Fruit fly (Drosophila melanogaster) whole organism, embryonic: ENCODE results near the gene CG34179.

ENCODE experiments used
- Blimp-1 ChIP-seq: fragments of 200-800 bp; sonication (Bioruptor generic); optimal IDR thresholded peaks from 3 replicates; lab custom pipeline; 2018; ENCODE audit warnings: missing biosample characterization, missing genetic modification characterization, mild to moderate bottlenecking, moderate library complexity, missing genetic modification reagents
- CG10366 ChIP-seq: fragments of 200-800 bp; sonication (Bioruptor generic); IDR thresholded peaks from 2 replicates; pipeline ENCODE4 v1.3.6; 2022; ENCODE audit warnings: missing biosample characterization, missing genetic modification characterization
- CG11398 ChIP-seq: fragments of 200-800 bp; sonication (Bioruptor generic); optimal IDR thresholded peaks from 2 replicates; lab custom pipeline; 2016; ENCODE audit warnings: missing biosample characterization, missing genetic modification characterization
- CG11695 ChIP-seq: fragments of 200-800 bp; sonication (Bioruptor generic); IDR thresholded peaks from 3 replicates; pipeline ENCODE4 v1.3.6; 2022; ENCODE audit warnings: missing biosample characterization, missing genetic modification characterization
- CG12659 ChIP-seq: fragments of 200-800 bp; sonication (Bioruptor generic); optimal IDR thresholded peaks from 3 replicates; lab custom pipeline; 2017; ENCODE audit warnings: mild to moderate bottlenecking, missing biosample characterization, missing genetic modification reagents, missing genetic modification characterization
- CG13894 ChIP-seq: fragments of 200-800 bp; sonication (Bioruptor generic); optimal IDR thresholded peaks from 3 replicates; lab custom pipeline; 2018; ENCODE audit warnings: missing biosample characterization, mild to moderate bottlenecking, missing genetic modification characterization, moderate library complexity
- CG14860 ChIP-seq: fragments of 200-800 bp; sonication (Bioruptor generic); IDR thresholded peaks from 3 replicates; pipeline ENCODE4 v1.3.6; 2022; ENCODE audit warnings: missing biosample characterization, missing genetic modification characterization; ENCODE audit not compliant: partially characterized antibody
- CG17568 ChIP-seq: fragments of 200-800 bp; sonication (Bioruptor generic); optimal IDR thresholded peaks from 2 replicates; lab custom pipeline; 2018; ENCODE audit warnings: missing biosample characterization, mild to moderate bottlenecking, missing genetic modification characterization, moderate library complexity
- CG17612 ChIP-seq: fragments of 200-800 bp; sonication (Bioruptor generic); IDR thresholded peaks from 2 replicates; pipeline ENCODE4 v1.3.6; 2022; ENCODE audit warnings: missing biosample characterization, missing genetic modification characterization
- CG32532 ChIP-seq: fragments of 200-800 bp; sonication (Bioruptor generic); IDR thresholded peaks from 2 replicates; pipeline ENCODE4 v1.3.6; 2022; ENCODE audit warnings: missing biosample characterization, missing genetic modification characterization
- CG3726 ChIP-seq: fragments of 200-800 bp; sonication (Bioruptor generic); IDR thresholded peaks from 3 replicates; pipeline ENCODE4, ENCODE4 v1.3.6; 2022; ENCODE audit warnings: missing biosample characterization, missing genetic modification characterization
- CG7271 ChIP-seq: fragments of 200-800 bp; sonication (Bioruptor generic); optimal IDR thresholded peaks from 2 replicates; lab custom pipeline; 2018; ENCODE audit warnings: missing biosample characterization, mild to moderate bottlenecking, missing genetic modification characterization, moderate library complexity
- CG7556 ChIP-seq: fragments of 200-800 bp; sonication (Bioruptor generic); optimal IDR thresholded peaks from 2 replicates; lab custom pipeline; 2017; ENCODE audit warnings: missing biosample characterization, mild to moderate bottlenecking, missing genetic modification characterization
- CG7786 ChIP-seq: fragments of 200-800 bp; sonication (Bioruptor generic); optimal IDR thresholded peaks from 2 replicates; lab custom pipeline; 2016; ENCODE audit warnings: missing biosample characterization, missing genetic modification characterization
- CG9437 ChIP-seq: fragments of 200-800 bp; sonication (Bioruptor generic); optimal IDR thresholded peaks from 2 replicates; lab custom pipeline; 2018; ENCODE audit warnings: missing biosample characterization, mild to moderate bottlenecking, missing genetic modification characterization
- Camta ChIP-seq: fragments of 200-800 bp; sonication (Bioruptor generic); optimal IDR thresholded peaks from 2 replicates; lab custom pipeline; 2016; ENCODE audit warnings: missing biosample characterization, missing genetic modification characterization
- Dbx ChIP-seq: fragments of 200-800 bp; sonication (Bioruptor generic); IDR thresholded peaks from 3 replicates; pipeline ENCODE4 v1.3.6; 2022; ENCODE audit warnings: missing biosample characterization, missing genetic modification characterization
- ERR ChIP-seq: fragments of 200-800 bp; sonication (Bioruptor generic); optimal IDR thresholded peaks from 2 replicates; lab custom pipeline; 2016; ENCODE audit warnings: missing biosample characterization, missing genetic modification characterization
- H15 ChIP-seq: fragments of 200-800 bp; sonication (Bioruptor generic); IDR thresholded peaks from 3 replicates; pipeline ENCODE4 v1.3.6; 2022; ENCODE audit warnings: missing biosample characterization, missing genetic modification characterization
- HHEX ChIP-seq: fragments of 200-800 bp; sonication (Bioruptor generic); optimal IDR thresholded peaks from 3 replicates; lab custom pipeline; 2017; ENCODE audit warnings: missing biosample characterization, mild to moderate bottlenecking, missing genetic modification characterization, missing genetic modification reagents
- Hr3 ChIP-seq: fragments of 200-800 bp; sonication (Bioruptor generic); optimal IDR thresholded peaks from 3 replicates; lab custom pipeline; 2016; ENCODE audit warnings: missing biosample characterization, missing genetic modification characterization
- Lhr ChIP-seq: fragments of 200-800 bp; sonication (Bioruptor generic); optimal IDR thresholded peaks from 3 replicates; lab custom pipeline; 2017; ENCODE audit warnings: mild to moderate bottlenecking, missing biosample characterization, missing genetic modification reagents, missing genetic modification characterization
- Max ChIP-seq: fragments of 200-800 bp; sonication (Bioruptor generic); optimal IDR thresholded peaks from 2 replicates; lab custom pipeline; 2016; ENCODE audit warnings: missing biosample characterization, mild to moderate bottlenecking, missing genetic modification characterization
- NFAT ChIP-seq: fragments of 200-800 bp; sonication (Bioruptor generic); IDR thresholded peaks from 2 replicates; pipeline ENCODE4 v1.3.6; 2022; ENCODE audit warnings: missing biosample characterization, missing genetic modification characterization
- Spps ChIP-seq: fragments of 200-800 bp; sonication (Bioruptor generic); optimal IDR thresholded peaks from 2 replicates; lab custom pipeline; 2018; ENCODE audit warnings: missing biosample characterization, mild to moderate bottlenecking, missing genetic modification characterization
- Stat92E ChIP-seq, 3 experiments: fragments of >200 bp in 2 of 3; fragments of 200-800 bp in 1 of 3; sonication (Bioruptor generic) in 1 of 3; optimal IDR thresholded peaks; 2 replicates each; lab custom pipeline; 2017 to 2019; ENCODE audit warnings: missing biosample characterization in 3 of 3, missing genetic modification characterization in 3 of 3, mild to moderate bottlenecking in 1 of 3, moderate library complexity in 1 of 3
- TFAM ChIP-seq: fragments of 200-800 bp; sonication (Bioruptor generic); optimal IDR thresholded peaks from 2 replicates; lab custom pipeline; 2017; ENCODE audit warnings: missing biosample characterization, missing genetic modification characterization, inconsistent platforms
- Tbp ChIP-seq: fragments of >200 bp; optimal IDR thresholded peaks from 2 replicates; lab custom pipeline; 2018; ENCODE audit warnings: missing biosample characterization, missing genetic modification characterization
- Xbp1 ChIP-seq: fragments of 200-800 bp; sonication (Bioruptor generic); optimal IDR thresholded peaks from 3 replicates; lab custom pipeline; 2016; ENCODE audit warnings: missing biosample characterization, mild to moderate bottlenecking, missing genetic modification characterization
- abd-A ChIP-seq: fragments of 200-800 bp; sonication (Bioruptor generic); optimal IDR thresholded peaks from 3 replicates; lab custom pipeline; 2019; ENCODE audit warnings: missing biosample characterization, mild to moderate bottlenecking, missing genetic modification characterization, moderate library complexity
- bab2 ChIP-seq: fragments of 200-800 bp; sonication (Bioruptor generic); optimal IDR thresholded peaks from 2 replicates; lab custom pipeline; 2016; ENCODE audit warnings: missing biosample characterization, missing genetic modification characterization
- cato ChIP-seq: fragments of 200-800 bp; sonication (Bioruptor generic); optimal IDR thresholded peaks from 2 replicates; lab custom pipeline; 2016; ENCODE audit warnings: missing biosample characterization, missing genetic modification characterization, borderline replicate concordance
- cg ChIP-seq: fragments of 200-800 bp; sonication (Bioruptor generic); optimal IDR thresholded peaks from 3 replicates; lab custom pipeline; 2019; ENCODE audit warnings: missing biosample characterization, mild to moderate bottlenecking, missing genetic modification characterization, moderate library complexity
- crc ChIP-seq: fragments of 200-800 bp; sonication (Bioruptor generic); optimal IDR thresholded peaks from 2 replicates; lab custom pipeline; 2016; ENCODE audit warnings: missing biosample characterization, missing genetic modification characterization
- dimm ChIP-seq: fragments of 200-800 bp; sonication (Bioruptor generic); IDR thresholded peaks from 2 replicates; pipeline ENCODE4 v1.3.6; 2022; ENCODE audit warnings: missing biosample characterization, missing genetic modification characterization
- eve ChIP-seq, 2 experiments: fragments of >200 bp; optimal IDR thresholded peaks; 2 replicates each; lab custom pipeline; 2017; ENCODE audit warnings: missing biosample characterization in 2 of 2, missing genetic modification characterization in 2 of 2
- exex ChIP-seq: fragments of 200-800 bp; sonication (Bioruptor generic); optimal IDR thresholded peaks from 4 replicates; lab custom pipeline; 2018; ENCODE audit warnings: missing biosample characterization, mild to moderate bottlenecking, missing genetic modification characterization, moderate library complexity
- ftz-f1 ChIP-seq: fragments of 200-800 bp; sonication (Bioruptor generic); optimal IDR thresholded peaks from 2 replicates; lab custom pipeline; 2016; ENCODE audit warnings: missing biosample characterization, missing genetic modification characterization
- grn ChIP-seq: fragments of 200-800 bp; sonication (Bioruptor generic); optimal IDR thresholded peaks from 3 replicates; lab custom pipeline; 2017; ENCODE audit warnings: missing biosample characterization, missing genetic modification characterization
- jing ChIP-seq: fragments of 200-800 bp; sonication (Bioruptor generic); optimal IDR thresholded peaks from 2 replicates; lab custom pipeline; 2018; ENCODE audit warnings: missing biosample characterization, mild to moderate bottlenecking, missing genetic modification characterization
- lmd ChIP-seq: fragments of 200-800 bp; sonication (Bioruptor generic); IDR thresholded peaks from 2 replicates; pipeline ENCODE4 v1.3.6; 2022; ENCODE audit warnings: missing biosample characterization, missing genetic modification characterization
- lov ChIP-seq, 2 experiments: fragments of 200-800 bp in 1 of 2; fragments of >200 bp in 1 of 2; sonication (Bioruptor generic) in 1 of 2; IDR thresholded peaks in 1 of 2; optimal IDR thresholded peaks in 1 of 2; 2 replicates in 1 of 2; 3 replicates in 1 of 2; pipeline versions ENCODE4 v1.3.6 to Lab custom; 2017 to 2022; ENCODE audit warnings: missing biosample characterization in 1 of 2, missing genetic modification characterization in 1 of 2
- mld ChIP-seq: fragments of 200-800 bp; sonication (Bioruptor generic); IDR thresholded peaks from 3 replicates; pipeline ENCODE4 v1.3.6; 2022; ENCODE audit warnings: missing biosample characterization, missing genetic modification characterization; ENCODE audit not compliant: partially characterized antibody
- otp ChIP-seq: fragments of 200-800 bp; sonication (Bioruptor generic); IDR thresholded peaks from 3 replicates; pipeline ENCODE4, ENCODE4 v1.3.6; 2022; ENCODE audit warnings: missing biosample characterization, missing genetic modification characterization
- peb ChIP-seq: fragments of 200-800 bp; sonication (Bioruptor generic); IDR thresholded peaks from 2 replicates; pipeline ENCODE4 v1.3.6; 2022; ENCODE audit warnings: missing biosample characterization, missing genetic modification characterization
- sr ChIP-seq: fragments of 200-800 bp; sonication (Bioruptor generic); IDR thresholded peaks from 3 replicates; pipeline ENCODE4 v1.3.6; 2022; ENCODE audit warnings: missing biosample characterization, missing genetic modification characterization
- twi ChIP-seq: fragments of 200-800 bp; optimal IDR thresholded peaks from 2 replicates; lab custom pipeline; 2019; ENCODE audit warnings: missing biosample characterization, mild to moderate bottlenecking, missing genetic modification characterization, moderate library complexity
- usp ChIP-seq: fragments of >200 bp; optimal IDR thresholded peaks from 2 replicates; lab custom pipeline; 2017; ENCODE audit warnings: missing biosample characterization, missing genetic modification characterization

CG34179 gene

DNA sequence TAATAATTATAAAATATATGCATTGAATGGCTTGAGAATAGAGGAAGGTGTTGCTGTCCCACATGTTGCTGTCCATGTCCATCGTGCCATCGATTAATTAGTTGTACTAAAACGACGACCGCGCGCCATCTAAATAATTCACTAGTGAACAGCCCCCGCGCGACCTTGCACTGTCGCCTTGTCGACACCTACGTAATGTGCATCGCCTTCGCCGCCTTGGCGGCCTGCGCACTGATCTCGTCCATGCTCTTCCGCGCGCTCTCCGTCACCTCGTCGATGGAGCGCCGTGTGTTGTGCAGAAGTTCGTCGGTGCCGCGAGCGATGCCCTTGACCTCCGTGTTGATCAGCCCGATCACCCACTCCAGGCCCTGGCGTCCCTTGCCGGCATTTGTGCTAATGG, 1.6 kb downstream of the CG34179 start (continued):
- TF ChIP-seq CG10366 (GFP tag; lab: Robert Waterston, UW) (no peak), Xbp1 (GFP tag; lab: Kevin White, UChicago) (no peak), CG17568 (GFP tag; lab: Kevin White, UChicago) (no peak), bab2 (no peak), lov (optimal IDR thresholded peaks at IDR 0.05; lab: Kevin White, UChicago) (no peak), lov (GFP tag; IDR thresholded peaks at IDR 0.05; lab: Robert Waterston, UW) (no peak), crc (GFP tag; lab: Kevin White, UChicago) (no peak), cg (no peak), sr (peak; percentile 83), ftz-f1 (GFP tag; lab: Kevin White, UChicago) (peak; percentile 1), H15 (GFP tag; lab: Robert Waterston, UW) (no peak)

DNA sequence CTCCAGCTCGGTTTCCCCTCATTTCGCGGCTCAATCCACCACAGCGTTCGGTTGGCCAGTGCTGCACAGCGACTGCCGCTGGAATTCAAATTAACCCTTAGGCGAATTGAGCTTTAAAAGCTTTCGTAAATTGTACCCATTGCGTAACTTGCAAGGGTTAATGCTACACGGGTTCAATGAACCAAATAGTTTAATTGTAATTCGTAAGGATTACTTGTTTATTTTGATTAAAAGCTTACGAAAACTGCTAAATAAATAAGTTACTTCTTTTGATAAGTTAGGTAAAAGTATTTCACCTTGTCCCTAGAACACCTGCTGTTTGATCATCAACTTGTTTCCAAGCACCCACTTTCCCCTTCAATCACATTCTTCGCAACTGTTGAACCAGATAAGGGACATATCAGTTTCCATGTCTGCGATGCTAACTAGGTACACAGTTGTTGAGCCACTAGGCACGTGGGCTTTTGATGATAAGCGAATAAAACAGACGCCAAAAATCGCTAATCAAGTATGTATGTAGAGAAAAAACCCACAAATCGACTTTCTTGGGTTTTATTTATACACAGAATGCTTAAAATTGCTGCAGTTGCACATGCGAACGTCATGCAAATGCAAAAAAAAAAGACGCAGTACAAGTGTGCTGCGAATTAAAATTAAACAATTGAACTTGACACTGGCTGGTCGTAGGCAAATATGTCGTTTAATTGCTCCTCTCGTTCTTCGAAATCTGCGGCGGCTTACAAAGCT, 2.4 kb downstream of the CG34179 start, which contains the start of gene Pfas:
Gene Pfas (minus strand): TSS at position 79 of the 747 bp plus-strand sequence.
- TF ChIP-seq cato (GFP tag; lab: Kevin White, UChicago) (no peak), Spps (no peak), Hr3 (GFP tag; lab: Kevin White, UChicago) (peak; percentile 13), jing (no peak), ERR (peak; percentile 46), otp (GFP tag; lab: Robert Waterston, UW) (no peak), CG32532 (GFP tag; lab: Robert Waterston, UW) (peak; percentile 77), mld (GFP tag; lab: Robert Waterston, UW) (no peak), Camta (peak; percentile 52), CG13894 (tag; lab: Kevin White, UChicago) (peak; percentile 58), usp (no peak), TFAM (GFP tag; lab: Kevin White, UChicago) (no peak), Dbx (0 out of 3 replicates have a peak, but pooled peaks have one; percentile 5), CG11398 (GFP tag; lab: Kevin White, UChicago) (no peak), bab2 (peak; percentile 5), CG9437 (GFP tag; lab: Kevin White, UChicago) (peak; percentile 8), CG3726 (GFP tag; lab: Robert Waterston, UW) (peak; percentile 41; the same call in 1 of the 3 replicates), CG11695 (GFP tag; lab: Robert Waterston, UW) (0 out of 3 replicates have a peak, but pooled peaks have one; percentile 21), Lhr (no peak), HHEX (GFP tag; lab: Kevin White, UChicago) (peak; percentile 27), Blimp-1 (GFP tag; lab: Kevin White, UChicago) (peak; percentile 62), dimm (GFP tag; lab: Robert Waterston, UW) (no peak), NFAT (GFP tag; lab: Robert Waterston, UW) (peak; percentile 54; the same call in 1 of the 2 replicates), CG14860 (no peak), CG17612 (GFP tag; lab: Robert Waterston, UW) (no peak), Tbp (GFP tag; lab: Kevin White, UChicago) (no peak), Stat92E (GFP tag; optimal IDR thresholded peaks at IDR 0.05; lab: Kevin White, UChicago) (peak in 1 of 3 experiments; percentile 31), CG7556 (GFP tag; lab: Kevin White, UChicago) (peak; percentile 42), lmd (GFP tag; lab: Robert Waterston, UW) (no peak), twi (tag; lab: Kevin White, UChicago) (no peak), CG7271 (no peak), CG12659 (GFP tag; lab: Kevin White, UChicago) (peak; percentile 70), exex (tag; lab: Kevin White, UChicago) (peak; percentile 78), peb (GFP tag; lab: Robert Waterston, UW) (no peak), CG7786 (GFP tag; lab: Kevin White, UChicago) (peak; percentile 56), abd-A (no peak), grn (GFP tag; lab: Kevin White, UChicago) (no peak), Max (GFP tag; lab: Kevin White, UChicago) (peak; percentile 33), eve (GFP tag; optimal IDR thresholded peaks at IDR 0.05; lab: Kevin White, UChicago) (no peak)
